Worm (Caenorhabditis elegans) whole organism, late embryonic: Measurements from ENCODE around the gene M02D8.3.

ENCODE experiments used
- C08G9.2 ChIP-seq: sonication (generic microtip); optimal IDR thresholded peaks from 2 replicates; lab custom pipeline; 2016; ENCODE audit warnings: mild to moderate bottlenecking, missing genetic modification characterization, moderate library complexity, missing compliant biosample characterization
- C38D4.7 ChIP-seq: fragments of 200-800 bp; sonication (Bioruptor generic); optimal IDR thresholded peaks from 2 replicates; lab custom pipeline; 2018; ENCODE audit warnings: mild to moderate bottlenecking, missing genetic modification characterization, moderate library complexity, missing compliant biosample characterization
- K09A11.1 ChIP-seq: sonication (generic microtip); optimal IDR thresholded peaks from 2 replicates; lab custom pipeline; 2017; ENCODE audit warnings: antibody characterized with exemption, mild to moderate bottlenecking, missing genetic modification characterization, missing compliant biosample characterization; ENCODE audit not compliant: insufficient read depth
- Y22D7AL.16 ChIP-seq: sonication (generic microtip); optimal IDR thresholded peaks from 2 replicates; lab custom pipeline; 2016; ENCODE audit warnings: missing genetic modification characterization, missing compliant biosample characterization
- ceh-18 ChIP-seq: sonication (generic microtip); optimal IDR thresholded peaks from 2 replicates; lab custom pipeline; 2016; ENCODE audit warnings: missing genetic modification characterization, missing compliant biosample characterization
- ceh-19 ChIP-seq: fragments of 200-800 bp; sonication (Bioruptor generic); optimal IDR thresholded peaks from 2 replicates; lab custom pipeline; 2018; ENCODE audit warnings: mild to moderate bottlenecking, missing genetic modification characterization, missing compliant biosample characterization
- ceh-24 ChIP-seq: sonication (generic microtip); optimal IDR thresholded peaks from 2 replicates; lab custom pipeline; 2016; ENCODE audit warnings: mild to moderate bottlenecking, missing genetic modification characterization, missing compliant biosample characterization
- ceh-30 ChIP-seq: fragments of 150-350 bp; optimal IDR thresholded peaks from 2 replicates; lab custom pipeline; 2014; ENCODE audit warnings: missing biosample characterization, missing genetic modification characterization
- ceh-45 ChIP-seq: fragments of 200-800 bp; sonication (Bioruptor generic); IDR thresholded peaks from 2 replicates; pipeline ENCODE4 v1.3.6; 2022; ENCODE audit warnings: missing genetic modification reagents, missing genetic modification characterization, missing compliant biosample characterization
- ceh-6 ChIP-seq: fragments of 200-800 bp; sonication (Bioruptor generic); optimal IDR thresholded peaks from 2 replicates; lab custom pipeline; 2018; ENCODE audit warnings: mild to moderate bottlenecking, missing genetic modification characterization, missing compliant biosample characterization
- ceh-9 ChIP-seq: sonication (generic microtip); optimal IDR thresholded peaks from 2 replicates; lab custom pipeline; 2016; ENCODE audit warnings: mild to moderate bottlenecking, missing genetic modification characterization, inconsistent platforms, missing compliant biosample characterization
- dve-1 ChIP-seq: sonication (generic microtip); optimal IDR thresholded peaks from 2 replicates; lab custom pipeline; 2017; ENCODE audit warnings: antibody characterized with exemption, mild to moderate bottlenecking, missing genetic modification characterization, missing compliant biosample characterization
- elt-2 ChIP-seq: sonication (generic microtip); optimal IDR thresholded peaks from 2 replicates; lab custom pipeline; 2016; ENCODE audit warnings: missing genetic modification reagents, missing genetic modification characterization, missing compliant biosample characterization
- elt-4 ChIP-seq: sonication (generic microtip); optimal IDR thresholded peaks from 2 replicates; lab custom pipeline; 2016; ENCODE audit warnings: missing genetic modification characterization, missing compliant biosample characterization
- eyg-1 ChIP-seq: sonication (generic microtip); optimal IDR thresholded peaks from 2 replicates; lab custom pipeline; 2016; ENCODE audit warnings: missing genotype, missing genetic modification characterization, missing compliant biosample characterization
- fkh-10 ChIP-seq: fragments of 150-350 bp; optimal IDR thresholded peaks from 2 replicates; lab custom pipeline; 2014; ENCODE audit warnings: missing biosample characterization, missing genetic modification reagents, missing genetic modification characterization
- gmeb-2 ChIP-seq: sonication (generic microtip); optimal IDR thresholded peaks from 2 replicates; lab custom pipeline; 2016; ENCODE audit warnings: missing genetic modification characterization, inconsistent platforms, missing compliant biosample characterization
- hlh-13 ChIP-seq: fragments of 200-800 bp; sonication (Bioruptor generic); optimal IDR thresholded peaks from 2 replicates; lab custom pipeline; 2018; ENCODE audit warnings: mild to moderate bottlenecking, missing genetic modification characterization, missing compliant biosample characterization
- hlh-15 ChIP-seq: sonication (generic microtip); optimal IDR thresholded peaks from 2 replicates; lab custom pipeline; 2016; ENCODE audit warnings: missing genetic modification characterization, missing compliant biosample characterization
- hlh-8 ChIP-seq: sonication (generic microtip); optimal IDR thresholded peaks from 2 replicates; lab custom pipeline; 2016; ENCODE audit warnings: missing genotype, missing genetic modification characterization, missing compliant biosample characterization
- lim-6 ChIP-seq: sonication (generic microtip); optimal IDR thresholded peaks from 2 replicates; lab custom pipeline; 2016; ENCODE audit warnings: missing genetic modification characterization, missing compliant biosample characterization
- madf-2 ChIP-seq: sonication (generic microtip); optimal IDR thresholded peaks from 2 replicates; lab custom pipeline; 2017; ENCODE audit warnings: missing genetic modification characterization, missing compliant biosample characterization
- pag-3 ChIP-seq: sonication (generic microtip); optimal IDR thresholded peaks from 2 replicates; lab custom pipeline; 2016; ENCODE audit warnings: missing compliant biosample characterization, missing genetic modification characterization, borderline replicate concordance
- pat-9 ChIP-seq: fragments of 200-800 bp; sonication (Bioruptor generic); optimal IDR thresholded peaks from 2 replicates; lab custom pipeline; 2018; ENCODE audit warnings: mild to moderate bottlenecking, missing genetic modification characterization, moderate library complexity, missing compliant biosample characterization
- pha-2 ChIP-seq: sonication (generic microtip); optimal IDR thresholded peaks from 2 replicates; lab custom pipeline; 2017; ENCODE audit warnings: mild to moderate bottlenecking, missing genetic modification characterization, missing compliant biosample characterization
- pha-4 ChIP-seq: fragments of 150-350 bp; optimal IDR thresholded peaks from 2 replicates; lab custom pipeline; 2018; ENCODE audit warnings: missing biosample characterization, missing genetic modification reagents, missing genetic modification characterization
- pros-1 ChIP-seq: fragments of 150-350 bp; optimal IDR thresholded peaks from 2 replicates; lab custom pipeline; 2014; ENCODE audit warnings: missing biosample characterization, missing genetic modification reagents, missing genetic modification characterization
- sdc-2 ChIP-seq: sonication (generic microtip); optimal IDR thresholded peaks from 2 replicates; lab custom pipeline; 2016; ENCODE audit warnings: missing genotype, missing genetic modification characterization, missing compliant biosample characterization
- sox-2 ChIP-seq: fragments of 200-800 bp; sonication (Bioruptor generic); IDR thresholded peaks from 2 replicates; pipeline ENCODE4 v1.3.6; 2022; ENCODE audit warnings: missing genetic modification reagents, missing genetic modification characterization, missing compliant biosample characterization
- sox-4 ChIP-seq: sonication (generic microtip); optimal IDR thresholded peaks from 2 replicates; lab custom pipeline; 2017; ENCODE audit warnings: mild to moderate bottlenecking, missing genetic modification characterization, inconsistent platforms, missing compliant biosample characterization
- syd-9 ChIP-seq: sonication (generic microtip); optimal IDR thresholded peaks from 2 replicates; lab custom pipeline; 2016; ENCODE audit warnings: mild to moderate bottlenecking, missing genetic modification characterization, moderate library complexity, missing compliant biosample characterization
- tbx-7 ChIP-seq: sonication (generic microtip); optimal IDR thresholded peaks from 2 replicates; lab custom pipeline; 2016; ENCODE audit warnings: missing genotype, missing genetic modification characterization, missing compliant biosample characterization
- unc-3 ChIP-seq, 2 experiments: fragments of 200-800 bp in 1 of 2; sonication (Bioruptor generic) in 1 of 2; sonication (generic microtip) in 1 of 2; conservative IDR thresholded peaks in 1 of 2; optimal IDR thresholded peaks in 1 of 2; 2 replicates each; pipeline versions ENCODE4 v1.3.6 to Lab custom; 2016 to 2022; ENCODE audit warnings: missing compliant biosample characterization in 2 of 2, missing genetic modification characterization in 2 of 2, missing genetic modification reagents in 1 of 2
- zip-5 ChIP-seq: sonication (generic microtip); optimal IDR thresholded peaks from 2 replicates; lab custom pipeline; 2016; ENCODE audit warnings: missing genetic modification characterization, missing compliant biosample characterization
- ztf-16 ChIP-seq: sonication (generic microtip); optimal IDR thresholded peaks from 2 replicates; lab custom pipeline; 2017; ENCODE audit warnings: missing genetic modification characterization, missing compliant biosample characterization

Gene M02D8.3

ce11 chrX:8742896-8743295 is 6.1 kb upstream of the M02D8.3 start, which contains the start of gene M02D8.7:
TSS of gene M02D8.7 (minus strand) at chrX:8742996.
- TF ChIP-seq ceh-6 (GFP tag; lab: Kevin White, UChicago), result no peak
- no peak for TF ChIP-seq sox-2 (GFP tag; lab: Robert Waterston, UW)
- TF ChIP-seq lim-6 (tag; lab: Kevin White, UChicago), result no peak
- TF ChIP-seq zip-5 (tag; lab: Kevin White, UChicago), result no peak
- no peak for TF ChIP-seq sdc-2 (tag; lab: Kevin White, UChicago)
- TF ChIP-seq eyg-1 (tag; lab: Kevin White, UChicago), result no peak
- TF ChIP-seq ceh-19 (GFP tag; lab: Kevin White, UChicago), result no peak
- no peak for TF ChIP-seq madf-2
- TF ChIP-seq dve-1 (tag; lab: Kevin White, UChicago), result no peak
- TF ChIP-seq ceh-45 (GFP tag; lab: Robert Waterston, UW), result no peak
- TF ChIP-seq pros-1 (tag; lab: Kevin White, UChicago), result no peak
- no peak for TF ChIP-seq pha-2 (tag; lab: Kevin White, UChicago)
- no peak for TF ChIP-seq unc-3 (GFP tag; conservative IDR thresholded peaks at IDR 0.05; lab: Robert Waterston, UW)
- TF ChIP-seq unc-3 (tag; optimal IDR thresholded peaks at IDR 0.05; lab: Kevin White, UChicago), result no peak
- TF ChIP-seq syd-9 (tag; lab: Kevin White, UChicago), result no peak

- no peak for TF ChIP-seq syd-9 (tag; lab: Kevin White, UChicago)
- TF ChIP-seq sdc-2 (tag; lab: Kevin White, UChicago), result peak; percentile 2
- TF ChIP-seq madf-2, result no peak
Observed at ce11 chrX:8741629-8742170, 4.9 kb upstream of the M02D8.3 start.

DNA sequence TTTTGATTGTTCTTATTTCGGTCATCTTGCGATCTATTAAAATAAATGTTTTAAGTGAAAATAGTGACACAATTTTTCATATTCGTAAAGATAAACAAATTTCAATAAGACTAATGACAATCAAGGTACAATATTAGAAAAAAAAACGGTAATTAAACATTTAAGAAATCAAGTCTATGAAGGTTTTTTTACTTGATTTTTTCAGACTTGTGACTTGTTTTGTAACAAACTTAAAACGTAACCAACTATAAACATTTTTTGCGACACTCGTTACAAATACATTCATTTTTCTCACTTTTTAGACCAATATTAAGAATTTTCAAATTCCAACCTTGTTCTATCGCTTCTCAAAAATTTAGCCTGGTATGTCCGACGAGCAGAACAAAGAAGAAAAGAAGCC is 2.6 kb upstream of the M02D8.3 start, which contains the start of gene M02D8.2:
M02D8.2 (plus strand) TSS at position 301 of the 400 bp plus-strand sequence.
- TF ChIP-seq pros-1 (tag; lab: Kevin White, UChicago) (no peak), gmeb-2 (tag; lab: Kevin White, UChicago) (no peak), pag-3 (tag; lab: Kevin White, UChicago) (no peak), fkh-10 (GFP tag; lab: Kevin White, UChicago) (no peak), ceh-19 (GFP tag; lab: Kevin White, UChicago) (no peak), unc-3 (GFP tag; conservative IDR thresholded peaks at IDR 0.05; lab: Robert Waterston, UW) (no peak), unc-3 (tag; optimal IDR thresholded peaks at IDR 0.05; lab: Kevin White, UChicago) (no peak), hlh-8 (tag; lab: Kevin White, UChicago) (no peak), lim-6 (tag; lab: Kevin White, UChicago) (no peak), K09A11.1 (tag; lab: Kevin White, UChicago) (no peak), elt-4 (tag; lab: Kevin White, UChicago) (no peak), hlh-15 (tag; lab: Kevin White, UChicago) (no peak), sox-4 (no peak), ztf-16 (tag; lab: Kevin White, UChicago) (no peak), ceh-24 (tag; lab: Kevin White, UChicago) (no peak), Y22D7AL.16 (tag; lab: Kevin White, UChicago) (no peak), C08G9.2 (tag; lab: Kevin White, UChicago) (no peak), dve-1 (tag; lab: Kevin White, UChicago) (no peak), ceh-30 (tag; lab: Kevin White, UChicago) (no peak), elt-2 (tag; lab: Kevin White, UChicago) (no peak), hlh-13 (GFP tag; lab: Kevin White, UChicago) (no peak)
- TF ChIP-seq, all 69 proteins: peak for 0

DNA sequence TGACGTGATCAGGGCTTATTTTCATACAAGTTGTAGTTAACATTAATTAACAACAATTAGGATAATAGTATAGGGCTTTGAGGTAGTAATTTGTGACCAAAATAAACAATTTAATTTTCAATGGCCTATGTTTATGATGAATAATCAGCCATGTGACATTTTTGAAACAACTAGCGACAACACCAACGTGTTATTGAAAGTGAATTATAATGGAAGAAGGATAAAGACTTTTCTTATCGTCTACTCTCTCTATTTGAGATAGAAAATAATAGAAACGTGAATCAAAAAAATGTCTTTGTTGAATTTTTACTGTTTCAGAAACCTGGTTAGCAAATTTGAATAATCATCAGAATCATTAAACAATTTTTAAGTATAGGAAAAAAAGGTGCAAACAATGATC is 986 bp upstream of the M02D8.3 start:
- TF ChIP-seq ceh-24 (tag; lab: Kevin White, UChicago), result no peak
- no peak for TF ChIP-seq ceh-18 (tag; lab: Kevin White, UChicago)
- TF ChIP-seq tbx-7 (tag; lab: Kevin White, UChicago), result no peak
- no peak for TF ChIP-seq eyg-1 (tag; lab: Kevin White, UChicago)
- no peak for TF ChIP-seq pat-9
- TF ChIP-seq ceh-9, result no peak
- TF ChIP-seq hlh-13 (GFP tag; lab: Kevin White, UChicago), result no peak
- no peak for TF ChIP-seq pha-4
- no peak for TF ChIP-seq C38D4.7
- TF ChIP-seq fkh-10 (GFP tag; lab: Kevin White, UChicago), result no peak
- no peak for TF ChIP-seq Y22D7AL.16 (tag; lab: Kevin White, UChicago)
